Fruit fly (Drosophila melanogaster): ENCODE data around the gene promL.

promL gene

dm6 chr3L:3071675-3072583, 55.6 kb downstream of the promL start (continued):
- TF ChIP-seq crp (GFP tag; optimal IDR thresholded peaks at IDR 0.05) (peak in 1 of 2 experiments; percentile 74), CG2116 (GFP tag; optimal IDR thresholded peaks at IDR 0.05) (no peak), PHDP (tag; optimal IDR thresholded peaks at IDR 0.05) (peak; percentile 23), CG11504 (tag; optimal IDR thresholded peaks at IDR 0.05) (peak; percentile 14), CG10431 (GFP tag; optimal IDR thresholded peaks at IDR 0.05) (peak; percentile 56), disco-r (GFP tag; optimal IDR thresholded peaks at IDR 0.05) (no peak), CG6272 (GFP tag; IDR thresholded peaks at IDR 0.05) (no peak), CG18476 (GFP tag; optimal IDR thresholded peaks at IDR 0.05) (peak; percentile 42), chinmo (GFP tag; IDR thresholded peaks at IDR 0.05; ENCODE audit: partially characterized antibody) (0 out of 4 replicates have a peak, but pooled peaks have one; percentile 46), mirr (GFP tag; optimal IDR thresholded peaks at IDR 0.05) (no peak), GATAe (GFP tag; conservative IDR thresholded peaks at IDR 0.05) (no peak), unpg (GFP tag; optimal IDR thresholded peaks at IDR 0.05) (no peak), ci (GFP tag; IDR thresholded peaks at IDR 0.05) (peak; percentile 26; the same call in 1 of the 3 replicates), psq (GFP tag; optimal IDR thresholded peaks at IDR 0.05) (peak; percentile 20), CG4328 (GFP tag; optimal IDR thresholded peaks at IDR 0.05) (no peak), Hand (GFP tag; optimal IDR thresholded peaks at IDR 0.05) (no peak), CG15601 (tag; optimal IDR thresholded peaks at IDR 0.05) (no peak), zfh1 (GFP tag; IDR thresholded peaks at IDR 0.05) (0 out of 3 replicates have a peak, but pooled peaks have one; percentile 15), CG6813 (GFP tag; optimal IDR thresholded peaks at IDR 0.05) (peak; percentile 8), CG9876 (GFP tag; optimal IDR thresholded peaks at IDR 0.05) (no peak), fu2 (GFP tag; optimal IDR thresholded peaks at IDR 0.05) (no peak), Deaf1 (tag; optimal IDR thresholded peaks at IDR 0.05) (peak; percentile 30), sr (GFP tag; IDR thresholded peaks at IDR 0.05) (no peak), CG15479 (GFP tag; optimal IDR thresholded peaks at IDR 0.05) (peak; percentile 29), CG32532 (GFP tag; IDR thresholded peaks at IDR 0.05) (no peak), CG33557 (GFP tag; optimal IDR thresholded peaks at IDR 0.05) (no peak), Fer1 (GFP tag; optimal IDR thresholded peaks at IDR 0.05) (peak; percentile 18), Mrtf (GFP tag; IDR thresholded peaks at IDR 0.05) (no peak), Med (GFP tag) (peak; percentile 68), schlank (tag; optimal IDR thresholded peaks at IDR 0.05) (no peak), bbx (GFP tag; IDR thresholded peaks at IDR 0.05; ENCODE audit: partially characterized antibody) (0 out of 2 replicates have a peak, but pooled peaks have one; percentile 32), B-H2 (GFP tag; optimal IDR thresholded peaks at IDR 0.05) (no peak), CG2678 (tag; optimal IDR thresholded peaks at IDR 0.05) (peak; percentile 29), sim (GFP tag; IDR thresholded peaks at IDR 0.05) (0 out of 2 replicates have a peak, but pooled peaks have one; percentile 17), CG6765 (GFP tag; optimal IDR thresholded peaks at IDR 0.05) (peak; percentile 44), CG1529 (GFP tag; optimal IDR thresholded peaks at IDR 0.05) (no peak), caup (GFP tag; optimal IDR thresholded peaks at IDR 0.05; ENCODE audit: severe bottlenecking) (peak; percentile 10), CG11723 (GFP tag; optimal IDR thresholded peaks at IDR 0.05) (peak; percentile 20), CoRest (tag; optimal IDR thresholded peaks at IDR 0.05) (peak; percentile 26), hkb (optimal IDR thresholded peaks at IDR 0.05) (no peak), hkb (GFP tag; IDR thresholded peaks at IDR 0.05) (0 out of 2 replicates have a peak, but pooled peaks have one; percentile 8), Ptx1 (GFP tag; IDR thresholded peaks at IDR 0.05) (no peak), gem (tag; optimal IDR thresholded peaks at IDR 0.05) (peak; percentile 46), CG9727 (GFP tag; optimal IDR thresholded peaks at IDR 0.05) (peak; percentile 22), Nf-YB (GFP tag; optimal IDR thresholded peaks at IDR 0.05) (no peak), CG13424 (tag; optimal IDR thresholded peaks at IDR 0.05) (no peak), CG12391 (tag; optimal IDR thresholded peaks at IDR 0.05) (peak; percentile 25)
